Fruit fly (Drosophila melanogaster): ENCODE measurements around the gene CG4592.

CG4592 gene

dm6 chr2L:9887856-9888269, 33.6 kb upstream of the CG4592 start, which contains the start of gene Fkbp59 (continued):
- no peak for TF ChIP-seq CG7271 (tag; optimal IDR thresholded peaks at IDR 0.05)
- peak; percentile 20 for TF ChIP-seq CrebB (tag; optimal IDR thresholded peaks at IDR 0.05)
- no peak for TF ChIP-seq cwo (GFP tag; optimal IDR thresholded peaks at IDR 0.05)
- no peak for TF ChIP-seq unpg (GFP tag; optimal IDR thresholded peaks at IDR 0.05)
- TF ChIP-seq sd (tag; optimal IDR thresholded peaks at IDR 0.05), result peak; percentile 55
- no peak for TF ChIP-seq CG10366 (GFP tag; IDR thresholded peaks at IDR 0.05)
- peak; percentile 31; the same call in 1 of the 2 replicates for TF ChIP-seq slbo (GFP tag; IDR thresholded peaks at IDR 0.05)
- TF ChIP-seq phol (tag; optimal IDR thresholded peaks at IDR 0.05), result peak; percentile 12
- TF ChIP-seq Oli (tag; optimal IDR thresholded peaks at IDR 0.05), result no peak
- TF ChIP-seq gro (GFP tag; optimal IDR thresholded peaks at IDR 0.05), result peak; percentile 21
- TF ChIP-seq Tbp (GFP tag; optimal IDR thresholded peaks at IDR 0.05), result no peak
- no peak for TF ChIP-seq CG10979 (tag; optimal IDR thresholded peaks at IDR 0.05)
- TF ChIP-seq Awh (GFP tag; IDR thresholded peaks at IDR 0.05), result no peak
- no peak for TF ChIP-seq CG17912 (GFP tag; optimal IDR thresholded peaks at IDR 0.05)
- TF ChIP-seq insv (GFP tag; optimal IDR thresholded peaks at IDR 0.05), result peak in 1 of 2 experiments; percentile 43
- no peak for TF ChIP-seq gsb (GFP tag; IDR thresholded peaks at IDR 0.05)
- peak; percentile 64 for TF ChIP-seq Med (GFP tag)
- peak; percentile 88 for TF ChIP-seq vnd (GFP tag; IDR thresholded peaks at IDR 0.05; ENCODE audit: partially characterized antibody)
- peak; percentile 92 for TF ChIP-seq MTF-1 (GFP tag; optimal IDR thresholded peaks at IDR 0.05; ENCODE audit: borderline replicate concordance)
- TF ChIP-seq lilli (GFP tag; optimal IDR thresholded peaks at IDR 0.05), result peak; percentile 18
- TF ChIP-seq CG14860 (GFP tag; IDR thresholded peaks at IDR 0.05; ENCODE audit: partially characterized antibody), result peak; percentile 90
- no peak for TF ChIP-seq pum (GFP tag; optimal IDR thresholded peaks at IDR 0.05)
- TF ChIP-seq CG13775 (GFP tag; optimal IDR thresholded peaks at IDR 0.05), result no peak
- TF ChIP-seq chinmo (GFP tag; IDR thresholded peaks at IDR 0.05; ENCODE audit: partially characterized antibody), result 0 out of 4 replicates have a peak, but pooled peaks have one; percentile 46
- TF ChIP-seq CG1832 (GFP tag; optimal IDR thresholded peaks at IDR 0.05), result no peak
- TF ChIP-seq pita (GFP tag; optimal IDR thresholded peaks at IDR 0.05), result peak; percentile 88
- no peak for TF ChIP-seq psq (GFP tag; optimal IDR thresholded peaks at IDR 0.05)
- no peak for TF ChIP-seq jumu (GFP tag; optimal IDR thresholded peaks at IDR 0.05)
- peak; percentile 77 for TF ChIP-seq knrl (GFP tag; IDR thresholded peaks at IDR 0.05; ENCODE audit: partially characterized antibody)
- peak; percentile 60 for TF ChIP-seq HmgZ (tag; optimal IDR thresholded peaks at IDR 0.05)
- no peak for TF ChIP-seq Dip3 (GFP tag; optimal IDR thresholded peaks at IDR 0.05)
- no peak for TF ChIP-seq prd (optimal IDR thresholded peaks at IDR 0.05)
- TF ChIP-seq prd (GFP tag; IDR thresholded peaks at IDR 0.05), result peak; percentile 17; the same call in 1 of the 3 replicates
- peak; percentile 95 for TF ChIP-seq CTCF (GFP tag; optimal IDR thresholded peaks at IDR 0.05)
- TF ChIP-seq ab (GFP tag; optimal IDR thresholded peaks at IDR 0.05), result no peak
- no peak for TF ChIP-seq Hmx (GFP tag; optimal IDR thresholded peaks at IDR 0.05)
- no peak for TF ChIP-seq bigmax (GFP tag; optimal IDR thresholded peaks at IDR 0.05)
- peak; percentile 17 for TF ChIP-seq nmo (GFP tag; optimal IDR thresholded peaks at IDR 0.05)
- no peak for TF ChIP-seq run (tag; optimal IDR thresholded peaks at IDR 0.05)
- no peak for TF ChIP-seq lola (GFP tag; optimal IDR thresholded peaks at IDR 0.05)
- TF ChIP-seq CG11695 (GFP tag; IDR thresholded peaks at IDR 0.05), result no peak
- peak; percentile 33 for TF ChIP-seq CG15514 (GFP tag; optimal IDR thresholded peaks at IDR 0.05)
- TF ChIP-seq bbx (GFP tag; IDR thresholded peaks at IDR 0.05; ENCODE audit: partially characterized antibody), result peak; percentile 82
- peak; percentile 15 for TF ChIP-seq CG7839 (tag; optimal IDR thresholded peaks at IDR 0.05)
- TF ChIP-seq CG30020 (tag; optimal IDR thresholded peaks at IDR 0.05), result no peak
- peak; percentile 97 for TF ChIP-seq D19B (GFP tag; optimal IDR thresholded peaks at IDR 0.05)
- no peak for TF ChIP-seq CG43689 (GFP tag; IDR thresholded peaks at IDR 0.05)
- TF ChIP-seq pb (GFP tag; optimal IDR thresholded peaks at IDR 0.05), result no peak
- no peak for TF ChIP-seq pan (optimal IDR thresholded peaks at IDR 0.05)
- no peak for TF ChIP-seq pan (GFP tag; optimal IDR thresholded peaks at IDR 0.05 in 1 of 2, IDR thresholded peaks at IDR 0.05 in 1 of 2)
- peak; percentile 16 for TF ChIP-seq Sry-δ (GFP tag; optimal IDR thresholded peaks at IDR 0.05)
